Fruit fly (Drosophila melanogaster): ENCODE measurements around the gene beg.

- TF ChIP-seq Hnf4 (GFP tag; optimal IDR thresholded peaks at IDR 0.05) (no peak), Sp1 (GFP tag; optimal IDR thresholded peaks at IDR 0.05) (no peak), pan (optimal IDR thresholded peaks at IDR 0.05) (no peak), rgr (GFP tag; optimal IDR thresholded peaks at IDR 0.05) (no peak)
These were observed 30.6 kb upstream of the beg start for dm6 chr3L:17004765-17005414.
